Worm (Caenorhabditis elegans): ENCODE measurements around the gene F55C12.6.

Gene F55C12.6

ce11 chrII:5853261-5853660 lies 22.7 kb downstream of the F55C12.6 start:
- TF ChIP-seq unc-62 (GFP tag; optimal IDR thresholded peaks at IDR 0.05): no peak

- TF ChIP-seq unc-62 (GFP tag; optimal IDR thresholded peaks at IDR 0.05): no peak
Observed at ce11 chrII:5852007-5852406, 23.9 kb downstream of the F55C12.6 start, which contains the start of gene H41C03.2. Gene H41C03.2 (minus strand): TSS chrII:5852107.

ce11 chrII:5846181-5846580 lies 29.8 kb downstream of the F55C12.6 start:
- no peak for TF ChIP-seq unc-62 (GFP tag; optimal IDR thresholded peaks at IDR 0.05)

- TF ChIP-seq unc-62 (GFP tag; optimal IDR thresholded peaks at IDR 0.05): no peak
Observed at ce11 chrII:5845441-5845840, 30.5 kb downstream of the F55C12.6 start, which contains the start of the genes ZK1248.17 and H41C03.3. Gene ZK1248.17 (minus strand): TSS chrII:5845541. Gene H41C03.3 (plus strand): TSS chrII:5845777.

- TF ChIP-seq unc-62 (GFP tag; optimal IDR thresholded peaks at IDR 0.05): peak; percentile 52
Observed at ce11 chrII:5844694-5845129, 31.2 kb downstream of the F55C12.6 start.

ce11 chrII:5841866-5842265 lies 34.1 kb downstream of the F55C12.6 start, which contains the start of gene nep-25:
Gene nep-25 (plus strand): TSS chrII:5842240.
- TF ChIP-seq unc-62 (GFP tag; optimal IDR thresholded peaks at IDR 0.05): no peak

ce11 chrII:5841053-5841547 lies 34.9 kb downstream of the F55C12.6 start, which contains the start of gene lec-5:
Gene lec-5 (minus strand): TSS chrII:5841103.
- TF ChIP-seq unc-62 (GFP tag; optimal IDR thresholded peaks at IDR 0.05): no peak

ce11 chrII:5839227-5839626 lies 36.7 kb downstream of the F55C12.6 start, which contains the start of gene ZK1248.19:
Gene ZK1248.19 (minus strand): TSS chrII:5839414.
- TF ChIP-seq unc-62 (GFP tag; optimal IDR thresholded peaks at IDR 0.05): no peak

- no peak for TF ChIP-seq unc-62 (GFP tag; optimal IDR thresholded peaks at IDR 0.05)
Observed at ce11 chrII:5838453-5838852, 37.5 kb downstream of the F55C12.6 start, which contains the start of gene ZK1248.15. Gene ZK1248.15 (minus strand): TSS chrII:5838553.

- TF ChIP-seq unc-62 (GFP tag; optimal IDR thresholded peaks at IDR 0.05): no peak
Observed at ce11 chrII:5836153-5836719, 39.7 kb downstream of the F55C12.6 start, which contains the start of gene fzo-1. Gene fzo-1 (minus strand): TSS chrII:5836203.

ce11 chrII:5835146-5835545 lies 40.8 kb downstream of the F55C12.6 start:
- no peak for TF ChIP-seq unc-62 (GFP tag; optimal IDR thresholded peaks at IDR 0.05)

ce11 chrII:5833136-5833535 lies 42.8 kb downstream of the F55C12.6 start, which contains the start of gene gtap-1:
Gene gtap-1 (minus strand): TSS chrII:5833236.
- no peak for TF ChIP-seq unc-62 (GFP tag; optimal IDR thresholded peaks at IDR 0.05)

ce11 chrII:5831373-5831772 lies 44.6 kb downstream of the F55C12.6 start:
- TF ChIP-seq unc-62 (GFP tag; optimal IDR thresholded peaks at IDR 0.05): no peak

ce11 chrII:5829940-5830424 lies 46.0 kb downstream of the F55C12.6 start, which contains the start of gene col-74:
Gene col-74 (plus strand): TSS chrII:5830374.
- TF ChIP-seq unc-62 (GFP tag; optimal IDR thresholded peaks at IDR 0.05): no peak

- no peak for TF ChIP-seq unc-62 (GFP tag; optimal IDR thresholded peaks at IDR 0.05)
Observed at ce11 chrII:5828486-5828885, 47.5 kb downstream of the F55C12.6 start, which contains the start of gene ZK1248.11. Gene ZK1248.11 (minus strand): TSS chrII:5828586.

- no peak for TF ChIP-seq unc-62 (GFP tag; optimal IDR thresholded peaks at IDR 0.05)
Observed at ce11 chrII:5827364-5827763, 48.6 kb downstream of the F55C12.6 start, which contains the start of gene tbc-2. Gene tbc-2 (minus strand): TSS chrII:5827443.
